Fruit fly (Drosophila melanogaster): ENCODE measurements around the gene CG3191.
A peak's percentile ranks its signal among the peaks of the same experiment; 100 is the strongest.

CG3191 gene

dm6 chrX:2249763-2250162, 2.0 kb downstream of the CG3191 start, which contains the start of gene crn (continued):
- TF ChIP-seq Fer3 (tag; optimal IDR thresholded peaks at IDR 0.05) (no peak), Doc3 (GFP tag; IDR thresholded peaks at IDR 0.05; ENCODE audit: partially characterized antibody) (peak; percentile 57), bbx (GFP tag; IDR thresholded peaks at IDR 0.05; ENCODE audit: partially characterized antibody) (peak; percentile 68), CG15479 (GFP tag; optimal IDR thresholded peaks at IDR 0.05) (no peak), ftz-f1 (GFP tag; optimal IDR thresholded peaks at IDR 0.05) (no peak), Ada2b (GFP tag; IDR thresholded peaks at IDR 0.05) (no peak), sna (GFP tag; IDR thresholded peaks at IDR 0.05; ENCODE audit: partially characterized antibody) (0 out of 2 replicates have a peak, but pooled peaks have one; percentile 61), cwo (GFP tag; optimal IDR thresholded peaks at IDR 0.05) (no peak), CG18011 (GFP tag; optimal IDR thresholded peaks at IDR 0.05) (no peak), CG14965 (GFP tag; optimal IDR thresholded peaks at IDR 0.05; ENCODE audit: borderline replicate concordance) (no peak), Atf-2 (GFP tag; optimal IDR thresholded peaks at IDR 0.05) (no peak), Nf-YB (GFP tag; optimal IDR thresholded peaks at IDR 0.05) (no peak), Sry-δ (GFP tag; optimal IDR thresholded peaks at IDR 0.05) (peak; percentile 28), chinmo (GFP tag; IDR thresholded peaks at IDR 0.05; ENCODE audit: partially characterized antibody) (0 out of 4 replicates have a peak, but pooled peaks have one; percentile 65), vnd (GFP tag; IDR thresholded peaks at IDR 0.05; ENCODE audit: partially characterized antibody) (peak; percentile 58; the same call in 2 of the 3 replicates), nerfin-2 (GFP tag; IDR thresholded peaks at IDR 0.05; ENCODE audit: partially characterized antibody) (peak; percentile 82), CG2116 (GFP tag; optimal IDR thresholded peaks at IDR 0.05) (peak; percentile 56), rib (GFP tag; IDR thresholded peaks at IDR 0.05) (no peak), MESR4 (GFP tag; optimal IDR thresholded peaks at IDR 0.05) (peak; percentile 47), toy (GFP tag; IDR thresholded peaks at IDR 0.05) (no peak), Xrp1 (GFP tag; IDR thresholded peaks at IDR 0.05) (no peak), CG4424 (GFP tag; optimal IDR thresholded peaks at IDR 0.05) (no peak), CG4730 (GFP tag; IDR thresholded peaks at IDR 0.05) (no peak), CG7963 (GFP tag; IDR thresholded peaks at IDR 0.05; ENCODE audit: partially characterized antibody) (peak; percentile 68), Bgb (GFP tag; IDR thresholded peaks at IDR 0.05; ENCODE audit: partially characterized antibody) (peak; percentile 58), dmrt99B (tag; optimal IDR thresholded peaks at IDR 0.05) (no peak), fd96Cb (tag; optimal IDR thresholded peaks at IDR 0.05) (no peak), Taf1 (GFP tag; IDR thresholded peaks at IDR 0.05) (no peak), CG10543 (GFP tag; optimal IDR thresholded peaks at IDR 0.05) (no peak), CG1529 (GFP tag; optimal IDR thresholded peaks at IDR 0.05) (no peak), pzg (GFP tag; optimal IDR thresholded peaks at IDR 0.05) (peak; percentile 34), br (optimal IDR thresholded peaks at IDR 0.05) (no peak), CG17328 (GFP tag; IDR thresholded peaks at IDR 0.05) (no peak), Asciz (GFP tag; optimal IDR thresholded peaks at IDR 0.05) (no peak), phol (tag; optimal IDR thresholded peaks at IDR 0.05) (no peak), hb (GFP tag; IDR thresholded peaks at IDR 0.05; ENCODE audit: partially characterized antibody) (peak; percentile 79; the same call in 2 of the 3 replicates), Bteb2 (GFP tag; optimal IDR thresholded peaks at IDR 0.05) (no peak), stc (GFP tag; IDR thresholded peaks at IDR 0.05) (no peak), Dp (GFP tag; optimal IDR thresholded peaks at IDR 0.05) (peak; percentile 28), CG30020 (tag; optimal IDR thresholded peaks at IDR 0.05) (peak; percentile 43), abd-A (tag; optimal IDR thresholded peaks at IDR 0.05) (no peak), CG10979 (tag; optimal IDR thresholded peaks at IDR 0.05) (no peak), Dll (GFP tag; IDR thresholded peaks at IDR 0.05; ENCODE audit: partially characterized antibody) (peak; percentile 61), mirr (GFP tag; optimal IDR thresholded peaks at IDR 0.05) (no peak), CG10147 (GFP tag; optimal IDR thresholded peaks at IDR 0.05) (no peak), CG3995 (GFP tag; optimal IDR thresholded peaks at IDR 0.05) (peak; percentile 10), Opbp (GFP tag; IDR thresholded peaks at IDR 0.05; ENCODE audit: partially characterized antibody) (peak; percentile 77; the same call in 2 of the 3 replicates), pum (GFP tag; optimal IDR thresholded peaks at IDR 0.05) (no peak), Ravus (GFP tag; IDR thresholded peaks at IDR 0.05) (no peak)

All from whole organism, embryonic.